Fruit fly (Drosophila melanogaster): Measurements from ENCODE around the gene CG32100.

Gene CG32100

DNA sequence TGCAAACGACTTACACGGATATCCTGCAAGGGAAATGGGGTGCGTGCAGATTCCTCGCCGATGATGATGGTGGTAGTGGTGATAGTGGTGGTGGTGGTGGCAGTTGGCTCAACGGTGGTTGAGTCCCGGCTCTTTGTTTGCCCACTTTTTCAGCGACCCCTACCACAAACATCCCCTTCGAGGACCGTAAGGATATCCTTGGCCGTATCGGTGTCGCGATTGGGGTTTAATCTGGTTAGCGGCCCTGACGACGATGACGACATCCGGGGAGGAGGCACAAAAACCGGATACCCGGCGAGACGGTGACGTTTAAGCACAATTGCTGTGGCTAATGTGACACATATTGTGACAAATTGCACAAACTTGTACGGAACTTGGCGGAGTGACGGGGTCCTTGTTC, 22.3 kb downstream of the CG32100 start:
- no peak for TF ChIP-seq noc (tag; optimal IDR thresholded peaks at IDR 0.05)

- no peak for TF ChIP-seq noc (tag; optimal IDR thresholded peaks at IDR 0.05)
Measured at dm6 chr3L:12290556-12290955, 23.2 kb downstream of the CG32100 start.

DNA sequence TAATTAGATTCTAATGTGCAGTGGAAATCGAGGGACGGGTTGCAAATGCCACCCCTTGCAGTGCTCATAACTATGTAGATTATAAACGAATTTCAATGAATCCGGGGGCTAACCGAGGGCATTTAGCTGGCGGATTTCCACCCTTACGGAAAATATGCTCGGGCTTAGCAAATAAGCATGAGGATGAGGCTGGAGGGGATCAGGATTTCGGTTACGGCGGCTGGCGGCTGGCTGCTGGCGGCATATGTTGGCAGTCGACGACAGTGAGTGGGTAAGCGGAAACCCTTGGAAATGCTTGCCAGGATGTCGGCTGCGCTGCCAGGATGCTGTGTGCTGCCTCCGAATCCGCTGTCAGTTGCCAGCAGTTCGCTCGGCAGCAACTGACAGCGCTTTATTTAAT, 27.3 kb downstream of the CG32100 start:
- no peak for TF ChIP-seq noc (tag; optimal IDR thresholded peaks at IDR 0.05)

DNA sequence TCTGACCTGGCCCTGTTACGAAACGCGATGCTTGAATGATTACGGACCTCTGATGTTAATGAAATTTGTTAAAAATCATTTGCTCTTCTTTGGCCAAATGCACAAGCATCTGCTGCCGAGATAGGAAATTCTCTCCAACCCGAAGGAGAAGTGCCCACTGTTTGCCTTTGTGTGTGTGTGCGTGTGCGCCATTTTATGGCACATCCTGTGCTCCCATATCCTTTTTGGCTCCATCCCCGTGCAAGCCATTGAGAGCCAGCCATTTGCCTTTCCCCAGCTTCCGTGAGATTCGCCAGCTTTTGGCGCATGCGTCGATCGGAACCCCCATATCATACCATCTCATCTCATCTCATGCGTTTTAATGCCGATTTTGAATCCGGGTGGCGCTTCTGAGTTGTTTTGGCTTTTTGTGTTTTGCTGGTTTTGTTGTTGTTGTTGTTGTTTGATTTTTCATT, 28.8 kb downstream of the CG32100 start, which contains the start of gene CG4328:
TSS of gene CG4328 (minus strand) at position 51 of the 455 bp plus-strand sequence.
- TF ChIP-seq noc (tag; optimal IDR thresholded peaks at IDR 0.05): no peak

dm6 chr3L:12298092-12298491, 30.8 kb downstream of the CG32100 start:
- no peak for TF ChIP-seq noc (tag; optimal IDR thresholded peaks at IDR 0.05)

DNA sequence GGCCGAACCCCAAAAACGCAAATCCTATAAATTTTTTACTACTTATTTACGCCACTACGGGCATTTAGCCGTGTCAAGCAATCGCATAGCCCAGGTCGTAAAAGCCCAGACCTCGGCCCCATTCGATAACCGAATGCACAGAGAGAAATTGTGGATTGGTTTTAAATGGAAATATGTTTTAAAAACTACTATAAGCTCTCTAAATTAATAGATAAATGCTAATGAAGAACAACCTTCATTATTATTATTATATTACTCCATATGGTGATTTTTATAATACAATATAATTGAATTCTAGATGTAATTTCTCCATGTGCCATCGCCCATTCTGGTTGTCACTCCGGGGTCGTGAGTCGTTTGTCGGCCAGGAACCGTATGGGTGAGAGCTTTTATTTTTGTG, 38.6 kb downstream of the CG32100 start:
- TF ChIP-seq noc (tag; optimal IDR thresholded peaks at IDR 0.05): no peak

DNA sequence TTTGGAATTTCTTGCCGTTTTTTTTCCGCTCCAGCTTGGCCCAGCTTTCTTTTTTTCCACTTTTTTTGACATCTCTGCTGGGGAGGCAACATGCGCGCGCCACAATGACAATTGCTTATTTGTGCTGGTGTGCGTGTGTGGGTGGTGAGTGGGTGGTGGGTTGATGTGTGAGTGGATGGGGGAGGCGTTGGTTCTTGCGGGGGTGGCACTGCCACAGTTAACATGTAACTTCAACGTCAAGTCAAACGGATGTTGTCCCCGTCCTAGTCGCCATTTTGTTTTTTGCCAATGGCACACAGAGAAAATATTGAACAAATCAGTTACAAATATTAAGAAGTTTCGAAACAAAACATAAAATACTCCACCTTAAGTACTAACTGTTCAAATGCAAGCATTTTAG, 43.2 kb downstream of the CG32100 start, which contains the start of gene CG44355:
TSS of gene CG44355 (plus strand) at position 301 of the 400 bp plus-strand sequence.
- no peak for TF ChIP-seq noc (tag; optimal IDR thresholded peaks at IDR 0.05)

DNA sequence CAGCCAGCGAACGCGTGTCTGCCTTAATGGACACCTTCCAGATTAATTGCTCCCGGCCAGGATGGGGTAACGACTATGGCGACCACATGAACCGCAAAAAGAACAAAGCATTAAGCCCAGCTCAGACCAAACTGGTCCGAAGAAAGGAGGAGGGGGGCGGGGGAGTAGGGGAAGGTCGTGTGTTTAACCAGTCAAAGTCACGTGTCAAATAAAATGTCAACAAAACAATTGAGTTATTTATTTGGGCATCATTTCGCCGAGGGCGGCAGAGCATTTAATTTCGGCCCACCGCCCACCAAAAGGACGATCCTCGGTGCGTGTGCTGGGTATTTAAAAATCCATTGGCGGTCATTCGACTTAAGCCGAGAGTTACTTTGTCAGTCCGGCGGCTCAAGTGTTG, 46.0 kb downstream of the CG32100 start:
- TF ChIP-seq noc (tag; optimal IDR thresholded peaks at IDR 0.05): no peak

Measured in whole organism, larva.